Fruit fly (Drosophila melanogaster) whole organism, larva: ENCODE results near the gene Nep2.

Experiments
- noc ChIP-seq: fragments of 200-800 bp; sonication (Bioruptor generic); optimal IDR thresholded peaks from 3 replicates; lab custom pipeline; 2019; ENCODE audit warnings: missing biosample characterization, mild to moderate bottlenecking, missing genetic modification characterization, moderate library complexity

Nep2 gene

dm6 chr3R:4740592-4741500 is 9.2 kb upstream of the Nep2 start:
- no peak for TF ChIP-seq noc (tag; lab: Kevin White, UChicago)

dm6 chr3R:4739492-4740431 is 8.1 kb upstream of the Nep2 start:
- TF ChIP-seq noc (tag; lab: Kevin White, UChicago) = peak; percentile 81

- no peak for TF ChIP-seq noc (tag; lab: Kevin White, UChicago)
These were observed 7.5 kb upstream of the Nep2 start for dm6 chr3R:4739192-4739491.

DNA sequence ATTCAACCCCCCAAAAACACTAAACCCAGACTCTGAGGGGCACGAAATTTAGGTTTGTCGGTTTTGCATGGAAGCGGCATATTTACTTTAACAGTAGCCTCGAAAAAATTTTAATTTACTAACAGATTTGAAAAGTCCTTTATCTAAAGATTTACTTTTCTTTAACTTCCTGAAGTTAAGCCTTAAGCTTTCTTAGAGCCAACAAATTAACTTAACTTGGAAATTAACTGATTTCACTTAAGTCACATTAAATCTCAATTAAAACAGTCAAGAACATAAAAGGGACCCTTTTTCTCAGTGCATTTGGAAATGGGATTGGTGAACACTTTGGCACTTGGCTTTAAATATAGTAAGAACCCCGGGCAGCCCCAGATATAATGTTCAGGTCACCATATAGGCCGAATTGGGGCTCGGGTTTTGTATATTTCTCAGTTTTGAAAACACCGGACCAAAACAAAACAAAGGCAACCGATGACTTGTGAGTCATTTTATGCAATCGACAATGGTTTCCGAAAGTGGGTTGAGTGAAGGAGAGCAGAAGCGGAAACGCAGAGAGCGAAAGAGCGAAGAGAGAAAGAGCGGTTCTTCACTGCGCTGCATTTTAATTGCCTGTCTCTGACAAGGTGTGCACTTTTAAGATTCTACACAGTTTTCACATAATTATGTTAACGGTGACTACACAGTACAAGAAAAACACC is 7.0 kb upstream of the Nep2 start:
- TF ChIP-seq noc (tag; lab: Kevin White, UChicago) = no peak

DNA sequence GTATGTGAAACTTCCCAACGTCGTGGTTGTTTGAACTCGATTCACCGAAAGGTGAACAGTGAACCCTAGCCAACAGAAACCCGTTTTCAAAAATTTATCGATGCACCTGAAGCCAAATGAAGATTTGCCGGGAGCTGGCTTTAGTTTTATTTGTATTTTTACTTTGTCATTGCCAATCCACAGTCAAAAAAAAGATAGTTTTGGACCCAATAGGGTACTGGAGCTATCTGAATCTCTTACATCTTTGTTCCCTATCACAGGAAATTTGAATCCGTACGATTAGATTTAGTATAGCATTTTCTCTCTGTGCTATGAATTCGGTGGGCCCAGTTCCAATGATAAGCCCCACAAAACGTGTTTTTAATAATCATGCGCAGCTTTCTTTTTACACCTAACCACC is 672 bp downstream of the Nep2 start:
- no peak for TF ChIP-seq noc (tag; lab: Kevin White, UChicago)

DNA sequence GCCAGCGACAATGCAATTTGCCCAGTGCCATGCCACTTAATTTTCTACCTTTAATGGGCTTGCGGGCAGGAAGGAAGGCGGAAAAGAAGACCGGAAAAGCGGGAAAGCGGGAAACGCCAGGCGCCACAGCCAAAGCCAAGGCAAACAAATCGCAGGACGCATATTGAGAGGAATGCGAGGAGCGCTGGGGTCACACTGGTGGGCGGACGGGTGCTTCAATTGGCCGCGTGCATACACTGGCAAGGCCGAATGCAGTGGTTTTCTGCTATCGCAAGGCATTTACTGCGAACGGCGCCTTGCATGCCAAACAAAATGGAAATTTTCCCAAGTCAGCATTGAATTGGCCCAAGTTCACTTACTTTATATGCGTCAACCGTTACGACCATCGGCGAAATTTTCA is 3.2 kb downstream of the Nep2 start:
- TF ChIP-seq noc (tag; lab: Kevin White, UChicago) = no peak

DNA sequence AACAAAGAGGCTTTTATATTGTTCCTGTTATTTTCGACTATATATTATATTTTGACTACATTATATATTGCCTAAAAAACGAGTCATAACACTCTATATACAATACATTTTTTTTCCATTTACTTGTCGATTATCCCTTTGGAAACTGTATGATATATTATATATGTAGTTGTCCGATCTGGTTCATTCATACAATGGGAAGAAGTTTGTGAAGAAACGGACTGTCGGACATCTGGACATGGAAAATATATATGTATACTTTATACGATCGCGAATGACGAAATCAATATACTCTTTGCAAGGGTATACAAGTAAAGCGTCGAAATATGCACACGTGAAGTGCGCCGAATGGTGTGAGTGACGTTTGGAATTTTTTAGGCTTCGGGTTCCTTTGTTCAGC is 4.9 kb downstream of the Nep2 start:
- no peak for TF ChIP-seq noc (tag; lab: Kevin White, UChicago)

dm6 chr3R:4726294-4726693 is 5.4 kb downstream of the Nep2 start:
- TF ChIP-seq noc (tag; lab: Kevin White, UChicago) = no peak

- TF ChIP-seq noc (tag; lab: Kevin White, UChicago) = no peak
These were observed 6.3 kb downstream of the Nep2 start for dm6 chr3R:4725349-4725748.

DNA sequence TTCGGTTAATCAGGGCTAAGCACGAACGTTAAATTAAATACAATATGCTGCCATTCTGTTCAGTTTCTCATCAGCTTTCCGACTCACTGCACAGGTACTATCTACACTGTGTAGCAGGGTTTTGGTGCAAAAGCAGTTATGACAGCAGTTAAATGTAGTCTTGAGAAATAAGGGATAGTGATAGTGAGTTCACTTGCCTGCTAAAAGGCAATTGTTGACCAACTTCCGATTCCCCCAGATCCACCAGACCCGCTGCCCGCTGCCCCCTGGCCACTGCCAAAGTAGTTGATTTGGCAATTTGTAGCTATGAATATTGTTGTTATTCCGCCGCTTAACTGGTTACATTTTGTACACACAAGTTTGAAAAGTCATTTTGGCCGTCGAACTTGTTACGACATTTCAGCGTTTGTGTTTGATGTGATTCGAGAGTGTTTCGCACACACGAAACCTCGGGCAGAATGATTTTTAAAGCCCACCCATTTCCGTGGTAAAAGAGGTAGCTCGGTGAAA is 7.3 kb downstream of the Nep2 start:
- TF ChIP-seq noc (tag; lab: Kevin White, UChicago) = no peak

DNA sequence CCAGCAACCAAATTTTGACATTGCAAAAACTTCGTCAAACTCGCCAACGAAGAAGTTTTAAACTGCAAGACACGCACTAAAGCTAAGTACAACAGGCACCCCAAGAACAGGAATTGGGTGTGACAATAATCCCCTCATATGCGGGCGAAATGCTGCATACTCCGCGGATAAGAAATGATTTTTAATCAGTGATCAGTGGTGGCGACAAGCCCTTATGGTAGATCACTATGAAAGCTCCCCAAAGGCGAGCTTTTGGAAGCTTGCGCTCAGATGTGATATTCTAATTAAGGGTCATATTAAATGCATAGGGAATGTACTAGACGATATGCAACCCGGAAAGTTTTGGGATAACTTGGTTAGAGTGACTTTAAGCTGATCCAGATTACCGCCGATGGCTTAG is 14.1 kb downstream of the Nep2 start:
- TF ChIP-seq noc (tag; lab: Kevin White, UChicago) = no peak

- TF ChIP-seq noc (tag; lab: Kevin White, UChicago) = no peak
These were observed 17.8 kb downstream of the Nep2 start, which contains the start of gene eIF3f1 for dm6 chr3R:4713775-4714360. Gene eIF3f1, minus strand, starts transcription at chr3R:4714182.

DNA sequence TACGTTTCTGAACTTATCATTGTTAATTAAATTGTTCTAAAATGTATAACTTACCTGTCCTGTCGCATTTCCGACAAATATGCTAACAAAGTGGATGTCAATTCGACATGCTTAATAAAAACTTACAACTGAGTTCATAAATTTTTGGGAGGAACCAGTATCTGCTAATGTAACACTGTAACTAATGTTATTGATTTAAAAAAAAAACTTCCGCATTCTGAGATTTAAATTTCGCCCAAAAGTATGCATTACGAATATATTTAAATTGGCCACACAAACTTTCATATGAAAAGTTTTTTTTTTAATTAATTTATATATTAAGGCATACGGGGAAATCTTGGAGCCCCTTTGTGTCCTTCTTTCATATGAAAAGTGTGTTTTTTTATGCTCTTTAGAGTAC is 19.6 kb downstream of the Nep2 start:
- no peak for TF ChIP-seq noc (tag; lab: Kevin White, UChicago)

dm6 chr3R:4706055-4706454 is 25.6 kb downstream of the Nep2 start:
- TF ChIP-seq noc (tag; lab: Kevin White, UChicago) = no peak

dm6 chr3R:4705167-4705566 is 26.5 kb downstream of the Nep2 start:
- TF ChIP-seq noc (tag; lab: Kevin White, UChicago) = no peak
